Fruit fly (Drosophila melanogaster): ENCODE data around the gene Pak.

dm6 chr3R:6343396-6344239 is 7.1 kb upstream of the Pak start, which contains the start of gene CG17919:
- TF ChIP-seq CTCF (optimal IDR thresholded peaks at IDR 0.05) (no peak), CG8478 (optimal IDR thresholded peaks at IDR 0.05) (no peak)

All from S2 (cell line).